Worm (Caenorhabditis elegans): ENCODE results near the gene F26F2.13.
A peak's percentile ranks its signal among the peaks of the same experiment; 100 is the strongest.

The F26F2.13 gene

DNA sequence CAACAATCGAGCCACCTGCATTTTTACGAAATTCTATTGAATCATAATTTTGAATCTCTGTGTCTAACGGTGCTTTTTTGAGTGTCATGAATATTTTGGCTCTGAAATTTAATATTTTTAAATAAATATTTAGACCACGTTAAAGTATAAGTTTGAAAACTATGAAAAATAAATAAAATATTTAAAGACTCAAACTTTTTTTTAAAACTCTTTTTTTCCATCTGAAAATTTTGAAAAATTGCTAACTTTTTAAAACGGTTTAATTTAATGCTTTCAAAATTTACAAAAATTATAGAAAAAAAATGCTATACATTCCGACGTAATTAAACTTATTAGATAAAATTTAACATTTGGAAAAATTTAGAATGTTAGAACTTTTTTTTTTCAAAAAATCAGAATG is 20.1 kb upstream of the F26F2.13 start, which contains the start of gene slc-36.3 (continued):
- no peak for TF ChIP-seq ceh-79 (tag; optimal IDR thresholded peaks at IDR 0.05)
- TF ChIP-seq Y53F4B.3 (GFP tag; IDR thresholded peaks at IDR 0.05) = no peak
- TF ChIP-seq him-1 (tag; optimal IDR thresholded peaks at IDR 0.05) = no peak

DNA sequence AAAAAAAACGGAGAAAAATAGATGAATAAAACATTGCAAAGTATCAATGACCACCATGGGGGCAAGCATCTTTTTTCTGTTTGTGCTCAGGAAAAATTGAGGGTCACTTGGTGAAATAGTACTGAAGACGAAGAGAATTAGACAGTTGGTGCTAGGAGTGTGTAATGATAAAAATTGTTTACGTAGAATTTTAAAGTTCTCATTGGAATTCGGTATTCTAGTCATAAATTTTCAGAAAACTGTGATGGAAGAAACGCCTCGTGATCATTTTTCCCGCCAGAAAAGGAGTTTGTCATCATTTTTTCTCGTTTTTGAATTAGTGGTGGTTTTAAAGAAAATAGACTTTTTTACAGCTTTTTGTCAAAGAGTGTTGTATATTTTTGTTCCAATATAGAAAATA is 19.5 kb upstream of the F26F2.13 start:
- TF ChIP-seq unc-130 (GFP tag; optimal IDR thresholded peaks at IDR 0.05) = no peak
- no peak for TF ChIP-seq lag-1 (GFP tag; IDR thresholded peaks at IDR 0.05)
- no peak for TF ChIP-seq K12H6.12 (tag; optimal IDR thresholded peaks at IDR 0.05)
- no peak for TF ChIP-seq snpc-1.3 (tag; optimal IDR thresholded peaks at IDR 0.05; ENCODE audit: insufficient read depth)
- no peak for TF ChIP-seq Y56A3A.18 (GFP tag; IDR thresholded peaks at IDR 0.05)
- no peak for TF ChIP-seq madf-8 (GFP tag; conservative IDR thresholded peaks at IDR 0.05)
- TF ChIP-seq hmg-1.2 (GFP tag; IDR thresholded peaks at IDR 0.05) = peak; percentile 72

DNA sequence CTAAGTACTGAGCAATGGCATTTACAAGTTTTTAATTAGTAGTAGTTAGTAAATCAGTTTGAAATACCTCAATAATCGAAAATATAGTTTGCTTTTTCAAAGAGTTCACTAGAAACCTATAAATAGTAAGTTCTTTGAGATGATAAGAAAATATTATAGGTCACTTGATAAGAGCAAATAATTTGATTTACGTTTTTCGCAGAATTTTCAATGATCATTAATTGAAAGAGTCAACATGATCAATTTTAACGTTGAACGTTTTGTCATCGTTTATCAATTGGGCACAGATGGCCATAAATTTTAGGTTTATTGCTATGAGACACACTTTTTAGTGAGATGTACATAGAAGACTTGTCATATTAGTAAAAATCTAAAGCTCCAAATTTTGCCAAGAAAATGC is 18.4 kb upstream of the F26F2.13 start:
- no peak for TF ChIP-seq bed-1 (GFP tag; IDR thresholded peaks at IDR 0.05)
- TF ChIP-seq C06A6.2 (GFP tag; conservative IDR thresholded peaks at IDR 0.05) = no peak
- TF ChIP-seq lin-54 (GFP tag; optimal IDR thresholded peaks at IDR 0.05) = no peak
- no peak for TF ChIP-seq ztf-28 (GFP tag; IDR thresholded peaks at IDR 0.05)

DNA sequence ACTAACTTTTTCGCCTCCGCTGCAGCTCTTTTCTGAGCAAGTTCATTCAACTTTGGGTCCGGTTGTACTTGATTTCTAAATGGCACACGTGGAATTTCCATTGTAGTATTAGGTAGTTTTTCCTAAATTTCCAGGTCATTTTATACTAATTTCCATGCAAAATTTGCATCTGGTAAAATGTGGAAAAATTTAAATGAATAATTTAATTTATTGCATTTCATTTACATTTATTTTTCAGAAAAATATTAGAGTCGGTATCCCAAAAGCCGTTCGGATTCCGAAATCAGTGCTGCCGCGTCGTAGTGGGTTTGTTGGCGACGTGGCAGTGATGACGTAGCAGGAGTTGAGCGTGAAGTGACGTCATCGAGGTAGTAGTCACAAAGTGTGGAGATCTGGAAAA is 17.1 kb upstream of the F26F2.13 start, which contains the start of gene Y38H6C.18:
Gene Y38H6C.18 (minus strand): TSS at position 101 of the 400 bp plus-strand sequence.
- no peak for TF ChIP-seq zim-3 (tag; optimal IDR thresholded peaks at IDR 0.05)
- no peak for TF ChIP-seq somi-1 (GFP tag; optimal IDR thresholded peaks at IDR 0.05)

DNA sequence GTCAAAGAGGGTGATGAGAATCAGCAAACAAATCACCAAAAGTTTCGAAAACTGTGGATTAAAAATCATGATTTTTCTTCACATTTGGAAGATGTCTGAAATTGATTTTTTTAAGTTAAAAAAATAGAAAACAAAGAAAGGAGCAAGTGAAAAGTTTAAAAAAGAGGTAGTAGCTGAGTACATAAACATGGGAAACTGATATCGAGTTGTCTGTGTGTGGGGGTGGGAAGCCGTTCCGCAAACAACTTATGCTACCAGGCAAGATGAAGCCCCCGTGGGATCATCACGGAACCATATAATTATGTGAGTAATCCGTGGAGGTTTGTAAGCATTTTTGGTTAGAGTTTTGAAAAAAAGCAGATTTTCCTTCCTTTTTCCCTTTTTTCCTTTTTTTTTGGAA is 13.1 kb upstream of the F26F2.13 start, which contains the start of gene Y38H6C.20:
Gene Y38H6C.20 (minus strand): TSS at position 101 of the 400 bp plus-strand sequence.
- TF ChIP-seq nhr-90 (tag; optimal IDR thresholded peaks at IDR 0.05) = no peak
- no peak for TF ChIP-seq Y53F4B.3 (GFP tag; IDR thresholded peaks at IDR 0.05)
- TF ChIP-seq unc-130 (GFP tag; optimal IDR thresholded peaks at IDR 0.05) = no peak
- TF ChIP-seq tbx-9 (tag; optimal IDR thresholded peaks at IDR 0.05; ENCODE audit: borderline replicate concordance) = no peak
- no peak for TF ChIP-seq lir-1 (GFP tag; conservative IDR thresholded peaks at IDR 0.05)
- no peak for TF ChIP-seq let-526 (GFP tag; IDR thresholded peaks at IDR 0.05)
- no peak for TF ChIP-seq athp-1 (tag; optimal IDR thresholded peaks at IDR 0.05)
- no peak for TF ChIP-seq hlh-26 (GFP tag; conservative IDR thresholded peaks at IDR 0.05)
- no peak for TF ChIP-seq F39B2.1 (GFP tag; IDR thresholded peaks at IDR 0.05)
- TF ChIP-seq snpc-3.4 (tag; optimal IDR thresholded peaks at IDR 0.05) = no peak
- TF ChIP-seq nfya-1 (tag; optimal IDR thresholded peaks at IDR 0.05; ENCODE audit: borderline replicate concordance, insufficient read depth) = no peak
- TF ChIP-seq lsl-1 (GFP tag; optimal IDR thresholded peaks at IDR 0.05) = no peak
- TF ChIP-seq F10E7.11 (tag; optimal IDR thresholded peaks at IDR 0.05) = no peak

DNA sequence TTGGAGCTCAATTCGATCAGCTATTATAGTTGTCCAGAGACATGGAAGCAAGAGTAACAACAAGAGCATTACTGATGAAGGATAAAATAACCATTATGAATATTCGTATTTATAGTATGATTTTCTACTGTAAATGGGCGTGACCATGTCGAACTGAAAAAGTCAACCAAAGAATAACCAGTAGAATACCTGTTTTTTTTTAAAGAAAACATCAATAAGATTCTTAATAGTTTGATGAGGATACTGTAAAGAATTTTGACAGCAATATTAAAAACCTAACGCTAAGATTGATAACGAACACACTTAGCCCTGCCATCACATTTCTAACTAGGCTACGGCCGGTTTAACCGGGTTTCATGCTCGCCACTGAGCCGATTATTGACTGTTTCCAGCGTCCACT is 11.2 kb upstream of the F26F2.13 start, which contains the start of gene vmo-1:
Gene vmo-1 (minus strand): TSS at position 101 of the 400 bp plus-strand sequence.
- TF ChIP-seq ceh-58 (GFP tag; IDR thresholded peaks at IDR 0.05) (no peak), egl-44 (GFP tag; IDR thresholded peaks at IDR 0.05) (no peak), ztf-22 (GFP tag; optimal IDR thresholded peaks at IDR 0.05) (no peak), ceh-91 (GFP tag; IDR thresholded peaks at IDR 0.05) (no peak), akir-1 (GFP tag; optimal IDR thresholded peaks at IDR 0.05) (no peak), nhr-27 (tag; optimal IDR thresholded peaks at IDR 0.05) (no peak), rpc-1 (optimal IDR thresholded peaks at IDR 0.05) (no peak), rpc-1 (tag; optimal IDR thresholded peaks at IDR 0.05) (no peak), C17E4.6 (GFP tag; IDR thresholded peaks at IDR 0.05) (no peak), B0261.1 (tag; optimal IDR thresholded peaks at IDR 0.05) (no peak), D2030.7 (GFP tag; IDR thresholded peaks at IDR 0.05) (no peak), mel-28 (tag; optimal IDR thresholded peaks at IDR 0.05; ENCODE audit: borderline replicate concordance) (no peak), somi-1 (GFP tag; optimal IDR thresholded peaks at IDR 0.05) (no peak), attf-3 (GFP tag; conservative IDR thresholded peaks at IDR 0.05) (no peak), dpff-1 (tag; optimal IDR thresholded peaks at IDR 0.05) (no peak), lsy-27 (tag; optimal IDR thresholded peaks at IDR 0.05; ENCODE audit: borderline replicate concordance, insufficient read depth) (no peak)

Measured in whole organism, young adult.